Fruit fly (Drosophila melanogaster): ENCODE data around the gene CG3436.

CG3436 gene

DNA sequence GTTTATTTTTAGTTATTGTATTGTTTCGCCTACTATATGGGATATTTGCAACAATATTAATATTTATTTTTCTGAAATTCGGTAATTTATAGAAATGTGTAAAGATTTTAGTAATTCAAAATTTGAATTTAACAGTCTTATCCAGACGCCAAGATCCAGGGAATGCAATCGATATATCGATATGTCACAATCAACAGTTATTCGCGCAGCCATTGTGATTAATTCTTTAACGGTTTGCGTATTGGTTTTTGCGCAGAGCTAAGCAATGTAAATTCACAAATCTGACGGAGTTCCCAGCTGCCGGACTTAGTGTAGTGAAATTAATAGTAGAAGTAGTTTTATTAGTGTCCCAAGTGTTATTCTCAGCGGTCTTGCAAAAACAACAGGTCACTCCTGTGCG lies 41.4 kb upstream of the CG3436 start, which contains the start of gene ND-15 (continued):
- TF ChIP-seq CG15696 (tag; optimal IDR thresholded peaks at IDR 0.05) (no peak), ro (GFP tag; IDR thresholded peaks at IDR 0.05) (no peak), CG13624 (GFP tag; optimal IDR thresholded peaks at IDR 0.05) (no peak), sr (GFP tag; IDR thresholded peaks at IDR 0.05) (no peak), sna (GFP tag; IDR thresholded peaks at IDR 0.05; ENCODE audit: partially characterized antibody) (peak; percentile 67; the same call in 1 of the 2 replicates), CG17359 (tag; optimal IDR thresholded peaks at IDR 0.05) (no peak), Lhr (GFP tag; optimal IDR thresholded peaks at IDR 0.05) (no peak), CG2199 (GFP tag; IDR thresholded peaks at IDR 0.05) (no peak), chif (GFP tag; optimal IDR thresholded peaks at IDR 0.05) (no peak), CG8281 (tag; optimal IDR thresholded peaks at IDR 0.05) (no peak), lmd (GFP tag; IDR thresholded peaks at IDR 0.05) (no peak), vvl (GFP tag; IDR thresholded peaks at IDR 0.05) (no peak), pzg (GFP tag; optimal IDR thresholded peaks at IDR 0.05) (peak; percentile 72), Sin3A (optimal IDR thresholded peaks at IDR 0.05) (no peak), crp (GFP tag; optimal IDR thresholded peaks at IDR 0.05) (no peak), nau (GFP tag; optimal IDR thresholded peaks at IDR 0.05) (no peak), CG6689 (GFP tag; IDR thresholded peaks at IDR 0.05) (no peak), ranshi (GFP tag; IDR thresholded peaks at IDR 0.05) (no peak), Fer1 (GFP tag; optimal IDR thresholded peaks at IDR 0.05) (no peak), CG8944 (GFP tag; optimal IDR thresholded peaks at IDR 0.05) (no peak), B-H1 (GFP tag; IDR thresholded peaks at IDR 0.05) (no peak), Vsx1 (GFP tag; optimal IDR thresholded peaks at IDR 0.05) (no peak), stc (GFP tag; IDR thresholded peaks at IDR 0.05) (no peak), CG1603 (tag; optimal IDR thresholded peaks at IDR 0.05) (peak; percentile 65), Ptx1 (GFP tag; IDR thresholded peaks at IDR 0.05) (no peak), Awh (GFP tag; IDR thresholded peaks at IDR 0.05) (no peak), BEAF-32 (GFP tag; optimal IDR thresholded peaks at IDR 0.05) (peak; percentile 83), psq (GFP tag; optimal IDR thresholded peaks at IDR 0.05) (no peak), odd (GFP tag; optimal IDR thresholded peaks at IDR 0.05) (no peak), CG13424 (tag; optimal IDR thresholded peaks at IDR 0.05) (no peak), eve (GFP tag; optimal IDR thresholded peaks at IDR 0.05) (no peak), Dad (GFP tag; optimal IDR thresholded peaks at IDR 0.05) (no peak), CG17802 (tag; optimal IDR thresholded peaks at IDR 0.05) (no peak), tio (GFP tag; optimal IDR thresholded peaks at IDR 0.05) (no peak), slou (GFP tag; optimal IDR thresholded peaks at IDR 0.05) (no peak), CG7357 (GFP tag; IDR thresholded peaks at IDR 0.05) (no peak), da (GFP tag; optimal IDR thresholded peaks at IDR 0.05) (no peak), Doc2 (GFP tag; IDR thresholded peaks at IDR 0.05) (no peak), abd-A (tag; optimal IDR thresholded peaks at IDR 0.05) (no peak), CG9727 (GFP tag; optimal IDR thresholded peaks at IDR 0.05) (no peak), CG3726 (GFP tag; IDR thresholded peaks at IDR 0.05) (no peak), ewg (GFP tag; optimal IDR thresholded peaks at IDR 0.05) (peak; percentile 65), Atf3 (GFP tag; optimal IDR thresholded peaks at IDR 0.05) (no peak), sens-2 (GFP tag; IDR thresholded peaks at IDR 0.05) (no peak), inv (GFP tag; IDR thresholded peaks at IDR 0.05; ENCODE audit: partially characterized antibody) (peak; percentile 78), pum (GFP tag; optimal IDR thresholded peaks at IDR 0.05) (no peak), CG34376 (GFP tag; optimal IDR thresholded peaks at IDR 0.05) (no peak), TFAM (GFP tag; optimal IDR thresholded peaks at IDR 0.05) (no peak), usp (GFP tag; optimal IDR thresholded peaks at IDR 0.05) (no peak), Lpt (GFP tag; optimal IDR thresholded peaks at IDR 0.05) (no peak), Antp (GFP tag; optimal IDR thresholded peaks at IDR 0.05) (no peak), CG6272 (GFP tag; IDR thresholded peaks at IDR 0.05) (no peak), CG8478 (optimal IDR thresholded peaks at IDR 0.05) (no peak)

Measured in whole organism, embryonic.